Fruit fly (Drosophila melanogaster): ENCODE measurements around the gene hdm.

Gene hdm

DNA sequence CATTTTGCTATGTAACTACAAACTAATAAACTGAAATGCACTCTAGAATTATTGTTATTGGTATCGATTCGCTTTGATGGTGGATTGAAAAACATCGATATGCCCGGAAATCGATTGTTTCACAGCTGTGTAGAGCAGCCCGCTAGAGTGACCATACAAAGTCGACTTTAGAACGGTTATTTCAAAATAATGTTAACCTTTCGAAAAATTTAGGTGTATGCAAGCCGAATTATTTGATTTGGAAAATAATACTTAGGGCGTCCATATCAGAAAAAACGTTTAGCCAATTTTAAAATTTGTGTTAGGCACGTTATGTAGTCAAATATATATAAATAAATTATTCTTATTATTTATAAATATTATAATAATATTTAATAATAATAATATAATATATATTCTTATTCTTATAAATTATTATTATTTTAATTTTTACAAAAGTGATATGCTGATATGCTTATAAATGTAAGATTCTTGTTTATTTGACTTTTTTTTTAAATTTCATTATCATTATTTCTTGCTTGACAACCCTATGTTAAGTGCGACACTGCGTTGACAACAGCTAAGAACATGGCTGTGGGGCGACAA lies 48.4 kb upstream of the hdm start, which contains the start of gene sws (continued):
- TF ChIP-seq Jarid2 (GFP tag; optimal IDR thresholded peaks at IDR 0.05) (no peak), CG1647 (GFP tag; optimal IDR thresholded peaks at IDR 0.05) (no peak), fru (optimal IDR thresholded peaks at IDR 0.05) (no peak), NFAT (GFP tag; IDR thresholded peaks at IDR 0.05) (no peak), Dip2 (GFP tag; IDR thresholded peaks at IDR 0.05) (no peak), CG11504 (tag; optimal IDR thresholded peaks at IDR 0.05) (peak; percentile 55), CG15073 (GFP tag; optimal IDR thresholded peaks at IDR 0.05) (no peak), bowl (GFP tag; IDR thresholded peaks at IDR 0.05) (no peak), D (optimal IDR thresholded peaks at IDR 0.05) (no peak), D (GFP tag; optimal IDR thresholded peaks at IDR 0.05) (no peak), CG10431 (GFP tag; optimal IDR thresholded peaks at IDR 0.05) (peak; percentile 4), Fer1 (GFP tag; optimal IDR thresholded peaks at IDR 0.05) (peak; percentile 4), CG10267 (tag; optimal IDR thresholded peaks at IDR 0.05) (peak; percentile 32), jumu (GFP tag; optimal IDR thresholded peaks at IDR 0.05) (no peak), BtbVII (GFP tag; optimal IDR thresholded peaks at IDR 0.05) (peak; percentile 8), CG1024 (GFP tag; IDR thresholded peaks at IDR 0.05) (no peak), kni (GFP tag; optimal IDR thresholded peaks at IDR 0.05) (no peak), CG5245 (GFP tag; optimal IDR thresholded peaks at IDR 0.05) (no peak), Six4 (GFP tag; optimal IDR thresholded peaks at IDR 0.05) (peak; percentile 29), Scr (GFP tag; IDR thresholded peaks at IDR 0.05; ENCODE audit: partially characterized antibody) (peak; percentile 66), Hmr (GFP tag; optimal IDR thresholded peaks at IDR 0.05) (peak; percentile 47), CG1602 (GFP tag; optimal IDR thresholded peaks at IDR 0.05) (peak; percentile 28), gsb (GFP tag; IDR thresholded peaks at IDR 0.05) (no peak), CG11695 (GFP tag; IDR thresholded peaks at IDR 0.05) (0 out of 3 replicates have a peak, but pooled peaks have one; percentile 17), CG6254 (GFP tag; optimal IDR thresholded peaks at IDR 0.05) (no peak), CG11560 (tag; IDR thresholded peaks at IDR 0.05) (no peak), CG10209 (GFP tag; optimal IDR thresholded peaks at IDR 0.05) (peak; percentile 23), chinmo (GFP tag; IDR thresholded peaks at IDR 0.05; ENCODE audit: partially characterized antibody) (peak; percentile 9; the same call in 1 of the 4 replicates), CG33557 (GFP tag; optimal IDR thresholded peaks at IDR 0.05) (peak; percentile 1), unpg (GFP tag; optimal IDR thresholded peaks at IDR 0.05) (peak; percentile 36), sqz (GFP tag; optimal IDR thresholded peaks at IDR 0.05) (no peak), CG7928 (GFP tag; optimal IDR thresholded peaks at IDR 0.05) (no peak), CG4707 (GFP tag; optimal IDR thresholded peaks at IDR 0.05) (no peak), CG4730 (GFP tag; IDR thresholded peaks at IDR 0.05) (no peak), Aef1 (GFP tag; IDR thresholded peaks at IDR 0.05) (no peak), eyg (GFP tag; optimal IDR thresholded peaks at IDR 0.05) (no peak), CG17186 (GFP tag; optimal IDR thresholded peaks at IDR 0.05) (no peak), CTCF (GFP tag; optimal IDR thresholded peaks at IDR 0.05) (no peak), seq (GFP tag; IDR thresholded peaks at IDR 0.05) (no peak), maf-S (GFP tag; optimal IDR thresholded peaks at IDR 0.05) (no peak), Ada2b (GFP tag; IDR thresholded peaks at IDR 0.05) (no peak; the same call in 1 of the 2 replicates), CG14860 (GFP tag; IDR thresholded peaks at IDR 0.05; ENCODE audit: partially characterized antibody) (peak; percentile 67), lilli (GFP tag; optimal IDR thresholded peaks at IDR 0.05) (peak; percentile 25), CG6683 (GFP tag; optimal IDR thresholded peaks at IDR 0.05) (no peak), CG17328 (GFP tag; IDR thresholded peaks at IDR 0.05) (no peak), klu (GFP tag; IDR thresholded peaks at IDR 0.05) (no peak), sim (GFP tag; IDR thresholded peaks at IDR 0.05) (no peak), CG10366 (GFP tag; IDR thresholded peaks at IDR 0.05) (peak; percentile 12; the same call in 1 of the 2 replicates), btn (GFP tag; optimal IDR thresholded peaks at IDR 0.05) (no peak), exex (tag; optimal IDR thresholded peaks at IDR 0.05) (no peak), pita (GFP tag; optimal IDR thresholded peaks at IDR 0.05) (no peak), ro (GFP tag; IDR thresholded peaks at IDR 0.05) (no peak)
